Fruit fly (Drosophila melanogaster): ENCODE data around the gene CG7488.

CG7488 gene

DNA sequence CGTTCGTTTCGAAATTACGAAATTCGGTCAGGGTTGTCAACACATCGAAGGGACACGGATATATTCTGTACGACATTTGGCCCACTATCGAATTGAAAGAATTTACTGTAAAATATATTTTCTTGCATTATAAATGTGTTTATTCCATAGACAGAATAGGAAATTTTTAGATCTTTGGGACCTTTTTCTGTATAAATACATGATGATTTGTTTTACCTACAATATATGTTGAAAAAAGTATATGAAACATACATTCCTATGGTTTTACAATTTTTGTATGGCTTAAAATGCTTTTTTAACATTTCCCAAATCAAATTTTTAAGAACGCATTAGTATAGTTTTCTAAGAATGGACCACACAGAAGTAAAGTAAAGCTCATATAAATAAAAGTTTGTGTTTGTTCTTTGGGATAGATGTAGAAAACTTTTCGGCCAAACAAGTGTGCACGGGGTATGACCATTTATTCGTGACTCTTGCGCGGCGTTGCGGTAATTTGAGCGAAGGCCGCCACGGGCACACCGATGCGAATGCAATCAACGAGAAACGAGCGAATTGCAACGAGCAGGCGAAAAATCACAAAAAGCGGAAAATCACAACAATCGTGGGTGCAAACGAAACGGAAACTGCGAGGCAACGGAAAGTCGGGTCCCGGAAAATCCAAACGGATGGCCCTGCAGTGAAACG, 2.3 kb downstream of the CG7488 start, which contains the start of the genes CG17327, CG44194 and CG7518 (continued):
- TF ChIP-seq CG7928 (GFP tag; optimal IDR thresholded peaks at IDR 0.05) (no peak), Dfd (GFP tag; optimal IDR thresholded peaks at IDR 0.05) (no peak), gcm (GFP tag; optimal IDR thresholded peaks at IDR 0.05) (no peak), CG12155 (GFP tag; optimal IDR thresholded peaks at IDR 0.05) (peak; percentile 99), CG14710 (tag; optimal IDR thresholded peaks at IDR 0.05) (peak; percentile 80), chm (GFP tag; IDR thresholded peaks at IDR 0.05) (no peak), BEAF-32 (GFP tag; optimal IDR thresholded peaks at IDR 0.05) (peak; percentile 77), CG12219 (GFP tag; optimal IDR thresholded peaks at IDR 0.05) (no peak), CG15479 (GFP tag; optimal IDR thresholded peaks at IDR 0.05) (no peak), Bteb2 (GFP tag; optimal IDR thresholded peaks at IDR 0.05) (no peak), CG5180 (GFP tag; optimal IDR thresholded peaks at IDR 0.05) (no peak), CG7745 (tag; optimal IDR thresholded peaks at IDR 0.05) (no peak), pho (GFP tag; optimal IDR thresholded peaks at IDR 0.05) (peak; percentile 22), zfh2 (GFP tag; optimal IDR thresholded peaks at IDR 0.05) (no peak), gfzf (GFP tag; optimal IDR thresholded peaks at IDR 0.05) (peak; percentile 93), CG4617 (GFP tag; optimal IDR thresholded peaks at IDR 0.05; ENCODE audit: borderline replicate concordance) (peak; percentile 58), ssp (GFP tag; IDR thresholded peaks at IDR 0.05) (peak; percentile 96), fd96Cb (tag; optimal IDR thresholded peaks at IDR 0.05) (peak; percentile 5), scrt (GFP tag; optimal IDR thresholded peaks at IDR 0.05) (no peak), CG16779 (GFP tag; IDR thresholded peaks at IDR 0.05) (no peak), slou (GFP tag; optimal IDR thresholded peaks at IDR 0.05) (no peak), CG2199 (GFP tag; IDR thresholded peaks at IDR 0.05) (no peak), z (GFP tag; IDR thresholded peaks at IDR 0.05) (no peak), ab (GFP tag; optimal IDR thresholded peaks at IDR 0.05) (no peak), otp (GFP tag; IDR thresholded peaks at IDR 0.05) (no peak), CG1647 (GFP tag; optimal IDR thresholded peaks at IDR 0.05) (no peak), tin (GFP tag; optimal IDR thresholded peaks at IDR 0.05) (peak; percentile 18), dpn (GFP tag; optimal IDR thresholded peaks at IDR 0.05) (peak; percentile 35 to 39), CTCF (GFP tag; optimal IDR thresholded peaks at IDR 0.05) (peak; percentile 42), bcd (GFP tag; optimal IDR thresholded peaks at IDR 0.05) (no peak), hbn (GFP tag; IDR thresholded peaks at IDR 0.05; ENCODE audit: partially characterized antibody) (no peak), Side (GFP tag; optimal IDR thresholded peaks at IDR 0.05) (no peak), CG8924 (tag; optimal IDR thresholded peaks at IDR 0.05) (peak; percentile 9), CG10321 (GFP tag; IDR thresholded peaks at IDR 0.05) (no peak), gsb-n (tag; optimal IDR thresholded peaks at IDR 0.05) (no peak), CG9797 (GFP tag; optimal IDR thresholded peaks at IDR 0.05) (peak; percentile 90), CG12104 (GFP tag; optimal IDR thresholded peaks at IDR 0.05) (peak; percentile 24), CG2120 (GFP tag; optimal IDR thresholded peaks at IDR 0.05) (peak; percentile 42), tio (GFP tag; optimal IDR thresholded peaks at IDR 0.05) (no peak), oc (tag; optimal IDR thresholded peaks at IDR 0.05) (no peak), CG12071 (GFP tag; optimal IDR thresholded peaks at IDR 0.05) (no peak), CG31224 (GFP tag; IDR thresholded peaks at IDR 0.05) (no peak), Ets97D (GFP tag; optimal IDR thresholded peaks at IDR 0.05) (peak; percentile 62), sqz (GFP tag; optimal IDR thresholded peaks at IDR 0.05) (no peak), Sox102F (GFP tag; optimal IDR thresholded peaks at IDR 0.05) (no peak), MESR4 (GFP tag; optimal IDR thresholded peaks at IDR 0.05) (peak; percentile 77), stc (GFP tag; IDR thresholded peaks at IDR 0.05) (no peak), cas (GFP tag; IDR thresholded peaks at IDR 0.05) (no peak), corto (GFP tag; optimal IDR thresholded peaks at IDR 0.05) (no peak), CG7987 (GFP tag; optimal IDR thresholded peaks at IDR 0.05) (no peak), Jarid2 (GFP tag; optimal IDR thresholded peaks at IDR 0.05) (no peak)

All from whole organism, embryonic.